Fruit fly (Drosophila melanogaster): Measurements from ENCODE around the gene CG12520.
A peak's percentile ranks its signal among the peaks of the same experiment; 100 is the strongest.

CG12520 gene

dm6 chr3L:12857553-12858122, 44.9 kb downstream of the CG12520 start:
- TF ChIP-seq D19B (GFP tag; optimal IDR thresholded peaks at IDR 0.05) (no peak), CG7556 (GFP tag; optimal IDR thresholded peaks at IDR 0.05) (no peak), CG14860 (GFP tag; IDR thresholded peaks at IDR 0.05; ENCODE audit: partially characterized antibody) (no peak; the same call in 2 of the 3 replicates), CG6683 (GFP tag; optimal IDR thresholded peaks at IDR 0.05) (no peak), dimm (GFP tag; IDR thresholded peaks at IDR 0.05) (no peak), CG12769 (tag; optimal IDR thresholded peaks at IDR 0.05) (no peak), CG17186 (GFP tag; optimal IDR thresholded peaks at IDR 0.05) (no peak), Myb (GFP tag; optimal IDR thresholded peaks at IDR 0.05) (no peak), Bteb2 (GFP tag; optimal IDR thresholded peaks at IDR 0.05) (no peak), Bgb (GFP tag; IDR thresholded peaks at IDR 0.05; ENCODE audit: partially characterized antibody) (peak; percentile 57), BEAF-32 (GFP tag; optimal IDR thresholded peaks at IDR 0.05) (no peak), CG9215 (GFP tag; IDR thresholded peaks at IDR 0.05) (no peak), HLH3B (GFP tag; IDR thresholded peaks at IDR 0.05) (no peak), Sry-β (GFP tag; optimal IDR thresholded peaks at IDR 0.05) (no peak), MTF-1 (GFP tag; optimal IDR thresholded peaks at IDR 0.05; ENCODE audit: borderline replicate concordance) (no peak), ind (GFP tag; optimal IDR thresholded peaks at IDR 0.05) (no peak), Kr (GFP tag; optimal IDR thresholded peaks at IDR 0.05) (no peak), otp (GFP tag; IDR thresholded peaks at IDR 0.05) (no peak), gfzf (GFP tag; optimal IDR thresholded peaks at IDR 0.05) (no peak), CG18011 (GFP tag; optimal IDR thresholded peaks at IDR 0.05) (peak; percentile 31), CG2712 (tag; optimal IDR thresholded peaks at IDR 0.05) (no peak), stwl (tag; optimal IDR thresholded peaks at IDR 0.05) (no peak), Spps (tag; optimal IDR thresholded peaks at IDR 0.05) (no peak), CG12155 (GFP tag; optimal IDR thresholded peaks at IDR 0.05) (no peak), CG32767 (GFP tag; IDR thresholded peaks at IDR 0.05) (no peak), cas (GFP tag; IDR thresholded peaks at IDR 0.05) (no peak), emc (GFP tag; optimal IDR thresholded peaks at IDR 0.05) (no peak), CG14667 (GFP tag; IDR thresholded peaks at IDR 0.05) (no peak), CG11560 (tag; IDR thresholded peaks at IDR 0.05) (no peak), CG16813 (GFP tag; IDR thresholded peaks at IDR 0.05; ENCODE audit: partially characterized antibody) (peak; percentile 57; the same call in 2 of the 3 replicates), HLHmδ (GFP tag; optimal IDR thresholded peaks at IDR 0.05) (no peak), insv (GFP tag; optimal IDR thresholded peaks at IDR 0.05) (no peak), CG2116 (GFP tag; optimal IDR thresholded peaks at IDR 0.05) (no peak), amos (GFP tag; IDR thresholded peaks at IDR 0.05; ENCODE audit: partially characterized antibody) (peak; percentile 17; the same call in 1 of the 2 replicates), CG11085 (GFP tag; IDR thresholded peaks at IDR 0.05) (no peak), CG1792 (GFP tag; optimal IDR thresholded peaks at IDR 0.05) (no peak), Doc3 (GFP tag; IDR thresholded peaks at IDR 0.05; ENCODE audit: partially characterized antibody) (no peak), z (GFP tag; IDR thresholded peaks at IDR 0.05) (no peak), sqz (GFP tag; optimal IDR thresholded peaks at IDR 0.05) (no peak), knrl (GFP tag; IDR thresholded peaks at IDR 0.05; ENCODE audit: partially characterized antibody) (0 out of 3 replicates have a peak, but pooled peaks have one; percentile 19), sima (GFP tag; optimal IDR thresholded peaks at IDR 0.05) (no peak), CG4424 (GFP tag; optimal IDR thresholded peaks at IDR 0.05) (no peak), CG2129 (GFP tag; IDR thresholded peaks at IDR 0.05; ENCODE audit: partially characterized antibody) (no peak), Lim3 (GFP tag; IDR thresholded peaks at IDR 0.05) (no peak), lmd (GFP tag; IDR thresholded peaks at IDR 0.05) (no peak), CG12219 (GFP tag; optimal IDR thresholded peaks at IDR 0.05) (no peak), CG18599 (GFP tag; optimal IDR thresholded peaks at IDR 0.05) (no peak), CG1233 (GFP tag; optimal IDR thresholded peaks at IDR 0.05) (no peak), CG8478 (optimal IDR thresholded peaks at IDR 0.05) (no peak), CG7271 (tag; optimal IDR thresholded peaks at IDR 0.05) (peak; percentile 18)

Data from whole organism, embryonic.